Worm (Caenorhabditis elegans) whole organism, late embryonic: ENCODE measurements around the gene B0454.8.

ENCODE experiments used
- C08G9.2 ChIP-seq: sonication (generic microtip); optimal IDR thresholded peaks from 2 replicates; lab custom pipeline; 2016; ENCODE audit warnings: mild to moderate bottlenecking, missing genetic modification characterization, moderate library complexity, missing compliant biosample characterization
- C38D4.7 ChIP-seq: fragments of 200-800 bp; sonication (Bioruptor generic); optimal IDR thresholded peaks from 2 replicates; lab custom pipeline; 2018; ENCODE audit warnings: mild to moderate bottlenecking, missing genetic modification characterization, moderate library complexity, missing compliant biosample characterization
- F13H6.1 ChIP-seq: sonication (generic microtip); optimal IDR thresholded peaks from 2 replicates; lab custom pipeline; 2016; ENCODE audit warnings: missing genetic modification characterization, missing compliant biosample characterization
- K02D7.2 ChIP-seq: sonication (generic microtip); optimal IDR thresholded peaks from 2 replicates; lab custom pipeline; 2017; ENCODE audit warnings: mild to moderate bottlenecking, missing genetic modification characterization, missing compliant biosample characterization
- ahr-1 ChIP-seq: sonication (generic microtip); optimal IDR thresholded peaks from 2 replicates; lab custom pipeline; 2016; ENCODE audit warnings: missing genetic modification characterization, missing compliant biosample characterization
- ceh-14 ChIP-seq: sonication (generic microtip); optimal IDR thresholded peaks from 2 replicates; lab custom pipeline; 2016; ENCODE audit warnings: missing genotype, missing genetic modification characterization, missing compliant biosample characterization
- ceh-22 ChIP-seq: sonication (generic microtip); optimal IDR thresholded peaks from 2 replicates; lab custom pipeline; 2017; ENCODE audit warnings: missing biosample characterization, missing genetic modification characterization
- ceh-30 ChIP-seq: fragments of 150-350 bp; optimal IDR thresholded peaks from 2 replicates; lab custom pipeline; 2014; ENCODE audit warnings: missing biosample characterization, missing genetic modification characterization
- ceh-34 ChIP-seq: sonication (generic microtip); optimal IDR thresholded peaks from 2 replicates; lab custom pipeline; 2016; ENCODE audit warnings: mild to moderate bottlenecking, missing genetic modification characterization, missing compliant biosample characterization
- ceh-45 ChIP-seq: fragments of 200-800 bp; sonication (Bioruptor generic); IDR thresholded peaks from 2 replicates; pipeline ENCODE4 v1.3.6; 2022; ENCODE audit warnings: missing genetic modification reagents, missing genetic modification characterization, missing compliant biosample characterization
- ceh-48 ChIP-seq: sonication (generic microtip); optimal IDR thresholded peaks from 2 replicates; lab custom pipeline; 2016; ENCODE audit warnings: missing genetic modification characterization, inconsistent platforms, missing compliant biosample characterization
- che-1 ChIP-seq: sonication (generic microtip); optimal IDR thresholded peaks from 2 replicates; lab custom pipeline; 2016; ENCODE audit warnings: mild to moderate bottlenecking, missing genetic modification characterization, missing compliant biosample characterization
- dve-1 ChIP-seq: sonication (generic microtip); optimal IDR thresholded peaks from 2 replicates; lab custom pipeline; 2017; ENCODE audit warnings: antibody characterized with exemption, mild to moderate bottlenecking, missing genetic modification characterization, missing compliant biosample characterization
- elt-4 ChIP-seq: sonication (generic microtip); optimal IDR thresholded peaks from 2 replicates; lab custom pipeline; 2016; ENCODE audit warnings: missing genetic modification characterization, missing compliant biosample characterization
- ets-4 ChIP-seq: sonication (generic microtip); optimal IDR thresholded peaks from 2 replicates; lab custom pipeline; 2016; ENCODE audit warnings: missing genetic modification characterization, missing compliant biosample characterization
- eyg-1 ChIP-seq: sonication (generic microtip); optimal IDR thresholded peaks from 2 replicates; lab custom pipeline; 2016; ENCODE audit warnings: missing genotype, missing genetic modification characterization, missing compliant biosample characterization
- fax-1 ChIP-seq: sonication (generic microtip); optimal IDR thresholded peaks from 2 replicates; lab custom pipeline; 2016; ENCODE audit warnings: missing genotype, missing genetic modification characterization, missing compliant biosample characterization
- fkh-6 ChIP-seq: sonication (generic microtip); optimal IDR thresholded peaks from 2 replicates; lab custom pipeline; 2016; ENCODE audit warnings: missing genetic modification characterization, missing compliant biosample characterization
- hlh-13 ChIP-seq: fragments of 200-800 bp; sonication (Bioruptor generic); optimal IDR thresholded peaks from 2 replicates; lab custom pipeline; 2018; ENCODE audit warnings: mild to moderate bottlenecking, missing genetic modification characterization, missing compliant biosample characterization
- hlh-15 ChIP-seq: sonication (generic microtip); optimal IDR thresholded peaks from 2 replicates; lab custom pipeline; 2016; ENCODE audit warnings: missing genetic modification characterization, missing compliant biosample characterization
- hlh-30 ChIP-seq: sonication (generic microtip); optimal IDR thresholded peaks from 2 replicates; lab custom pipeline; 2017; ENCODE audit warnings: antibody characterized with exemption, missing genetic modification characterization, missing compliant biosample characterization; ENCODE audit not compliant: insufficient read depth
- hlh-8 ChIP-seq: sonication (generic microtip); optimal IDR thresholded peaks from 2 replicates; lab custom pipeline; 2016; ENCODE audit warnings: missing genotype, missing genetic modification characterization, missing compliant biosample characterization
- madf-2 ChIP-seq: sonication (generic microtip); optimal IDR thresholded peaks from 2 replicates; lab custom pipeline; 2017; ENCODE audit warnings: missing genetic modification characterization, missing compliant biosample characterization
- npax-4 ChIP-seq: sonication (generic microtip); optimal IDR thresholded peaks from 2 replicates; lab custom pipeline; 2016; ENCODE audit warnings: missing genetic modification characterization, missing compliant biosample characterization
- odd-2 ChIP-seq: sonication (generic microtip); optimal IDR thresholded peaks from 2 replicates; lab custom pipeline; 2017; ENCODE audit warnings: antibody characterized with exemption, mild to moderate bottlenecking, missing genetic modification characterization, missing compliant biosample characterization
- pag-3 ChIP-seq: sonication (generic microtip); optimal IDR thresholded peaks from 2 replicates; lab custom pipeline; 2016; ENCODE audit warnings: missing compliant biosample characterization, missing genetic modification characterization, borderline replicate concordance
- pat-9 ChIP-seq: fragments of 200-800 bp; sonication (Bioruptor generic); optimal IDR thresholded peaks from 2 replicates; lab custom pipeline; 2018; ENCODE audit warnings: mild to moderate bottlenecking, missing genetic modification characterization, moderate library complexity, missing compliant biosample characterization
- pax-1 ChIP-seq: fragments of 150-350 bp; optimal IDR thresholded peaks from 2 replicates; lab custom pipeline; 2014; ENCODE audit warnings: missing biosample characterization, missing genetic modification characterization
- pros-1 ChIP-seq: fragments of 150-350 bp; optimal IDR thresholded peaks from 2 replicates; lab custom pipeline; 2014; ENCODE audit warnings: missing biosample characterization, missing genetic modification reagents, missing genetic modification characterization
- rnt-1 ChIP-seq: sonication (generic microtip); optimal IDR thresholded peaks from 2 replicates; lab custom pipeline; 2016; ENCODE audit warnings: missing genetic modification characterization, missing compliant biosample characterization
- sox-2 ChIP-seq: fragments of 200-800 bp; sonication (Bioruptor generic); IDR thresholded peaks from 2 replicates; pipeline ENCODE4 v1.3.6; 2022; ENCODE audit warnings: missing genetic modification reagents, missing genetic modification characterization, missing compliant biosample characterization
- syd-9 ChIP-seq: sonication (generic microtip); optimal IDR thresholded peaks from 2 replicates; lab custom pipeline; 2016; ENCODE audit warnings: mild to moderate bottlenecking, missing genetic modification characterization, moderate library complexity, missing compliant biosample characterization
- tbx-2 ChIP-seq: sonication (generic microtip); optimal IDR thresholded peaks from 2 replicates; lab custom pipeline; 2016; ENCODE audit warnings: missing genetic modification characterization, missing compliant biosample characterization
- ttx-3 ChIP-seq: sonication (generic microtip); optimal IDR thresholded peaks from 2 replicates; lab custom pipeline; 2016; ENCODE audit warnings: missing genetic modification reagents, missing genetic modification characterization, missing compliant biosample characterization
- unc-3 ChIP-seq, 2 experiments: fragments of 200-800 bp in 1 of 2; sonication (Bioruptor generic) in 1 of 2; sonication (generic microtip) in 1 of 2; conservative IDR thresholded peaks in 1 of 2; optimal IDR thresholded peaks in 1 of 2; 2 replicates each; pipeline versions ENCODE4 v1.3.6 to Lab custom; 2016 to 2022; ENCODE audit warnings: missing compliant biosample characterization in 2 of 2, missing genetic modification characterization in 2 of 2, missing genetic modification reagents in 1 of 2
- unc-86 ChIP-seq: sonication (generic microtip); optimal IDR thresholded peaks from 2 replicates; lab custom pipeline; 2016; ENCODE audit warnings: missing genetic modification characterization, missing compliant biosample characterization
- ztf-16 ChIP-seq: sonication (generic microtip); optimal IDR thresholded peaks from 2 replicates; lab custom pipeline; 2017; ENCODE audit warnings: missing genetic modification characterization, missing compliant biosample characterization

B0454.8 gene

DNA sequence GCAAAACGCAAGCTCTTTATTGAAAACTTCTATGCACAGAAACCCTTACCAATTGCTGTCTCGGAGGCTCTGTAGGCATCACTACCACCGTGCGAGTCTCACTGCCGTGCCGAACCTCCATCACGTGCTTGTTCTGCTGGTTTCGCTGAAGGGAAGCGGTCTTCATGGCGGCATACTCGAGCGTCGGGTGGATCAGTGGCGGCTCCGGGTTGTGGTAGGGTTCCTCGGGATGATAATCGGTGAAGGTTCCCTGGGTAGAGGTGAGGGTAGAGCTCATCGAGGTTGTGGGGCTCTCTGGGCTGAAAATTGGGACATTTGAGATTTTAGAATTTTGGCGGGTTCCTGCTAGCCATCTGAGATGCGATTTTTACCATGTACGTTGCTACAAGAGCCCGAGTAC is 9.6 kb upstream of the B0454.8 start:
- TF ChIP-seq ttx-3 (tag; lab: Kevin White, UChicago) (no peak), C08G9.2 (tag; lab: Kevin White, UChicago) (no peak), unc-86 (no peak), ceh-14 (tag; lab: Kevin White, UChicago) (no peak), dve-1 (tag; lab: Kevin White, UChicago) (no peak), hlh-30 (tag; lab: Kevin White, UChicago) (no peak), rnt-1 (tag; lab: Kevin White, UChicago) (no peak), ceh-22 (tag; lab: Kevin White, UChicago) (no peak), fkh-6 (no peak), hlh-8 (no peak), ceh-34 (tag; lab: Kevin White, UChicago) (no peak), ceh-48 (tag; lab: Kevin White, UChicago) (no peak), sox-2 (no peak), C38D4.7 (GFP tag; lab: Kevin White, UChicago) (no peak), odd-2 (no peak)

DNA sequence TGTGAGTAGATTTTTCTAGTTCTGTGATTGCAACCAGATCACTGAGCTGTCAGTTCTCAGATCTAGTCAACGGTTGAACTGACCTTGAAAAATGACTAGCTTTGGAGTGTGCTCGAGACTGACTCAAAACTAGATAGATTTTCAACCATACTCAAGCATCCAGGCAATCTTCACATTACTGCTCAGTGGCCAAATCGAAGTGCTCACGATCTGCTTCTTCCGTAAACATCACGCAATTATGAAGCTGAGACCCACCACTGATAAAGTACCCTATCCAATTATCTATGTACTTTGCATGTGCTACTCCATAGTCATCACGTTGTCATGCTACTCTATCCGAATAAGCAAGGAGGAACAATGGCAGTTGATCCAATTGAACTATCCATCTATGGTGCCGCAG is 8.1 kb upstream of the B0454.8 start:
- TF ChIP-seq elt-4 = no peak
- no peak for TF ChIP-seq ceh-30 (tag; lab: Kevin White, UChicago)
- no peak for TF ChIP-seq unc-3 (GFP tag; conservative IDR thresholded peaks at IDR 0.05; lab: Robert Waterston, UW)
- no peak for TF ChIP-seq unc-3 (tag; optimal IDR thresholded peaks at IDR 0.05; lab: Kevin White, UChicago)
- TF ChIP-seq hlh-13 = no peak
- no peak for TF ChIP-seq rnt-1 (tag; lab: Kevin White, UChicago)
- TF ChIP-seq npax-4 = no peak
- TF ChIP-seq F13H6.1 = no peak
- TF ChIP-seq unc-86 = no peak
- TF ChIP-seq madf-2 = no peak
- no peak for TF ChIP-seq ceh-22 (tag; lab: Kevin White, UChicago)
- TF ChIP-seq fax-1 = no peak
- no peak for TF ChIP-seq ahr-1 (tag; lab: Kevin White, UChicago)
- no peak for TF ChIP-seq ceh-34 (tag; lab: Kevin White, UChicago)
- TF ChIP-seq pat-9 (tag; lab: Kevin White, UChicago) = no peak
- TF ChIP-seq C38D4.7 (GFP tag; lab: Kevin White, UChicago) = no peak
- no peak for TF ChIP-seq pag-3 (tag; lab: Kevin White, UChicago)
- TF ChIP-seq ceh-45 = no peak
- no peak for TF ChIP-seq pros-1 (tag; lab: Kevin White, UChicago)
- no peak for TF ChIP-seq fkh-6

DNA sequence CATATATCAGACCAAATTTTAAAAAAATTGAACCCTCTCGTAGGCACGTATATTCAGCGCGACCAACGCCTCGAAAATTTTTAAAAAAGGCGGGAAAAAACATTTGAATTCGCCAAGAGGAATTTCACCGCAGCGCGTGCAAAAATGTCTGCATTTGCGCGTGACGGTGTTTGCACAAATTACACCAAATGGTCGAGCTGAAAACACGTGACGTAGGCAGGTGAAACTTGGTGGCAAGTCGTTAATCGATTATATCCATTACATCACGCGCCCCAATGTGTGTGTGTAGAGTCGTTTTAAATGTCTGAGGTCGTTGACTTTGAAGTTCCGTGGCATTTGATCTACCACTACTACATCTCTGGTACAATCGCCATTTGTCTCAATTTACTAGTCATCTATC is 7.4 kb upstream of the B0454.8 start, which contains the start of gene sri-31:
Gene sri-31 (plus strand): TSS at position 301 of the 400 bp plus-strand sequence.
- TF ChIP-seq C38D4.7 (GFP tag; lab: Kevin White, UChicago) (no peak), K02D7.2 (tag; lab: Kevin White, UChicago) (no peak), ttx-3 (tag; lab: Kevin White, UChicago) (no peak), eyg-1 (tag; lab: Kevin White, UChicago) (no peak), unc-86 (no peak), syd-9 (tag; lab: Kevin White, UChicago) (no peak), ets-4 (tag; lab: Kevin White, UChicago) (no peak), ahr-1 (tag; lab: Kevin White, UChicago) (no peak), hlh-30 (tag; lab: Kevin White, UChicago) (no peak), che-1 (tag; lab: Kevin White, UChicago) (no peak), ceh-48 (tag; lab: Kevin White, UChicago) (no peak), fax-1 (no peak), hlh-15 (no peak), tbx-2 (tag; lab: Kevin White, UChicago) (no peak), odd-2 (no peak), pax-1 (no peak), ceh-30 (tag; lab: Kevin White, UChicago) (no peak)

DNA sequence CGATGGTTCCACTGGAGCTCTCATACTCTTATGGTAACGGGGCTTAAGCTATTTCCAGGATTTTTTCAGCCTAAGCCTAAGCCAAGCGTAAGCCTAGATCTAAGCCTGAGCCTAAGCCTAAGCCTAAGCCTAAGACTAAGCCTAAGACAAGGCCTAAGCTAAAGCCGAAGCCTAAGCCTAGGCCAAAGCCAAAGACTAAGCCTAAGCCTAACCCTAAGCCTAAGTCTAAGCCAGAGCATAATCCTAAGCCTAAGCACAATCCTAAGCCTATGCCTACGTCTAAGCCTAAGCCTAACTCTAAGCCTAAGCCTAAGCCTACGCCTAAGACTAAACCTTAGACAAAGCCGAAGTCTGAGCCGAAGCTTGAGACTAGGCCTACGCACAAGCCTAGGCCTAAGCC is 5.7 kb upstream of the B0454.8 start:
- TF ChIP-seq C08G9.2 (tag; lab: Kevin White, UChicago) = no peak
- no peak for TF ChIP-seq ztf-16 (tag; lab: Kevin White, UChicago)
- peak; percentile 62 for TF ChIP-seq dve-1 (tag; lab: Kevin White, UChicago)
